Fruit fly (Drosophila melanogaster): ENCODE results near the gene Vha100-4.

The Vha100-4 gene

dm6 chr3R:18404713-18405112, 15.1 kb upstream of the Vha100-4 start, which contains the start of gene CG7685 (continued):
- TF ChIP-seq YL-1 (GFP tag; optimal IDR thresholded peaks at IDR 0.05) (peak; percentile 84), Nf-YC (tag; optimal IDR thresholded peaks at IDR 0.05) (peak; percentile 69), her (GFP tag; optimal IDR thresholded peaks at IDR 0.05) (peak; percentile 63), so (GFP tag; IDR thresholded peaks at IDR 0.05) (no peak)

- TF ChIP-seq CG42726 (GFP tag; IDR thresholded peaks at IDR 0.05; ENCODE audit: partially characterized antibody) (peak; percentile 62; the same call in 1 of the 2 replicates), CG7745 (tag; optimal IDR thresholded peaks at IDR 0.05) (peak; percentile 31), vfl (GFP tag; optimal IDR thresholded peaks at IDR 0.05) (peak; percentile 71), CG11398 (GFP tag; optimal IDR thresholded peaks at IDR 0.05) (no peak), CG10543 (GFP tag; optimal IDR thresholded peaks at IDR 0.05) (peak; percentile 96), Mes4 (GFP tag; optimal IDR thresholded peaks at IDR 0.05) (peak; percentile 58), aop (GFP tag; IDR thresholded peaks at IDR 0.05) (peak; percentile 72; the same call in 1 of the 2 replicates), Dad (GFP tag; optimal IDR thresholded peaks at IDR 0.05) (peak; percentile 56), ash1 (GFP tag; optimal IDR thresholded peaks at IDR 0.05) (peak; percentile 3), CkIIα-i1 (GFP tag; IDR thresholded peaks at IDR 0.05) (peak; percentile 79), CG11696 (GFP tag; IDR thresholded peaks at IDR 0.05) (peak; percentile 93), vnd (GFP tag; IDR thresholded peaks at IDR 0.05; ENCODE audit: partially characterized antibody) (no peak; the same call in 1 of the 3 replicates), tio (GFP tag; optimal IDR thresholded peaks at IDR 0.05) (peak; percentile 97), gsb (GFP tag; IDR thresholded peaks at IDR 0.05) (peak; percentile 92), sc (optimal IDR thresholded peaks at IDR 0.05) (no peak), sc (GFP tag; optimal IDR thresholded peaks at IDR 0.05) (peak; percentile 92), onecut (GFP tag; IDR thresholded peaks at IDR 0.05) (peak; percentile 89), hb (GFP tag; IDR thresholded peaks at IDR 0.05; ENCODE audit: partially characterized antibody) (no peak), zfh2 (GFP tag; optimal IDR thresholded peaks at IDR 0.05) (peak; percentile 55), CG34224 (GFP tag; IDR thresholded peaks at IDR 0.05; ENCODE audit: partially characterized antibody) (peak; percentile 46; the same call in 2 of the 3 replicates), CG6254 (GFP tag; optimal IDR thresholded peaks at IDR 0.05) (peak; percentile 96), Dip2 (GFP tag; IDR thresholded peaks at IDR 0.05) (peak; percentile 50; the same call in 1 of the 2 replicates), pan (optimal IDR thresholded peaks at IDR 0.05) (no peak), pan (GFP tag; optimal IDR thresholded peaks at IDR 0.05 in 1 of 2, IDR thresholded peaks at IDR 0.05 in 1 of 2) (peak in 1 of 2 experiments; percentile 99), CG8944 (GFP tag; optimal IDR thresholded peaks at IDR 0.05) (peak; percentile 72), CG10565 (GFP tag; optimal IDR thresholded peaks at IDR 0.05) (peak; percentile 56), CG2712 (tag; optimal IDR thresholded peaks at IDR 0.05) (peak; percentile 99), Tbp (GFP tag; optimal IDR thresholded peaks at IDR 0.05) (no peak), CG8290 (GFP tag; optimal IDR thresholded peaks at IDR 0.05) (peak; percentile 96), CG8290 (tag; optimal IDR thresholded peaks at IDR 0.05) (peak; percentile 9 to 48), Ets65A (GFP tag) (peak; percentile 95), HLHmδ (GFP tag; optimal IDR thresholded peaks at IDR 0.05) (no peak), ara (GFP tag; IDR thresholded peaks at IDR 0.05) (peak; percentile 97), Lpt (GFP tag; optimal IDR thresholded peaks at IDR 0.05) (no peak), Nf-YC (tag; optimal IDR thresholded peaks at IDR 0.05) (peak; percentile 89), CG34376 (GFP tag; optimal IDR thresholded peaks at IDR 0.05) (peak; percentile 86), NC2α (GFP tag; optimal IDR thresholded peaks at IDR 0.05) (peak; percentile 52), CG4360 (GFP tag; IDR thresholded peaks at IDR 0.05) (peak; percentile 60; the same call in 1 of the 2 replicates), ato (GFP tag; IDR thresholded peaks at IDR 0.05; ENCODE audit: partially characterized antibody) (peak; percentile 52; the same call in 1 of the 2 replicates), gcm (GFP tag; optimal IDR thresholded peaks at IDR 0.05) (peak; percentile 98), Taf1 (GFP tag; IDR thresholded peaks at IDR 0.05) (peak; percentile 93), prd (optimal IDR thresholded peaks at IDR 0.05) (no peak), prd (GFP tag; IDR thresholded peaks at IDR 0.05) (peak; percentile 99), toy (GFP tag; IDR thresholded peaks at IDR 0.05) (peak; percentile 94), CG18599 (GFP tag; optimal IDR thresholded peaks at IDR 0.05) (peak; percentile 96)
Observed at dm6 chr3R:18402549-18403429, 13.2 kb upstream of the Vha100-4 start, which contains the start of the genes Wdr37 and koko. TSS of gene Wdr37 (minus strand) at chr3R:18402716. TSS of gene koko (plus strand) at chr3R:18403026.

Measured in whole organism, embryonic.